Worm (Caenorhabditis elegans) whole organism, late embryonic: Measurements from ENCODE around the gene cht-5.

Experiments used
- C08G9.2 ChIP-seq: sonication (generic microtip); optimal IDR thresholded peaks from 2 replicates; lab custom pipeline; 2016; ENCODE audit warnings: mild to moderate bottlenecking, missing genetic modification characterization, moderate library complexity, missing compliant biosample characterization
- K02D7.2 ChIP-seq: sonication (generic microtip); optimal IDR thresholded peaks from 2 replicates; lab custom pipeline; 2017; ENCODE audit warnings: mild to moderate bottlenecking, missing genetic modification characterization, missing compliant biosample characterization
- K09A11.1 ChIP-seq: sonication (generic microtip); optimal IDR thresholded peaks from 2 replicates; lab custom pipeline; 2017; ENCODE audit warnings: antibody characterized with exemption, mild to moderate bottlenecking, missing genetic modification characterization, missing compliant biosample characterization; ENCODE audit not compliant: insufficient read depth
- T23F11.4 ChIP-seq: fragments of 200-800 bp; sonication (Bioruptor generic); optimal IDR thresholded peaks from 2 replicates; lab custom pipeline; 2018; ENCODE audit warnings: mild to moderate bottlenecking, missing genetic modification characterization, missing compliant biosample characterization
- Y22D7AL.16 ChIP-seq: sonication (generic microtip); optimal IDR thresholded peaks from 2 replicates; lab custom pipeline; 2016; ENCODE audit warnings: missing genetic modification characterization, missing compliant biosample characterization
- ama-1 ChIP-seq: fragments of 150-350 bp; optimal IDR thresholded peaks from 2 replicates; lab custom pipeline; 2014
- ceh-18 ChIP-seq: sonication (generic microtip); optimal IDR thresholded peaks from 2 replicates; lab custom pipeline; 2016; ENCODE audit warnings: missing genetic modification characterization, missing compliant biosample characterization
- ceh-2 ChIP-seq: sonication (generic microtip); optimal IDR thresholded peaks from 2 replicates; lab custom pipeline; 2016; ENCODE audit warnings: missing genotype, missing genetic modification characterization, missing compliant biosample characterization
- ceh-24 ChIP-seq: sonication (generic microtip); optimal IDR thresholded peaks from 2 replicates; lab custom pipeline; 2016; ENCODE audit warnings: mild to moderate bottlenecking, missing genetic modification characterization, missing compliant biosample characterization
- ceh-45 ChIP-seq: fragments of 200-800 bp; sonication (Bioruptor generic); IDR thresholded peaks from 2 replicates; pipeline ENCODE4 v1.3.6; 2022; ENCODE audit warnings: missing genetic modification reagents, missing genetic modification characterization, missing compliant biosample characterization
- ceh-48 ChIP-seq: sonication (generic microtip); optimal IDR thresholded peaks from 2 replicates; lab custom pipeline; 2016; ENCODE audit warnings: missing genetic modification characterization, inconsistent platforms, missing compliant biosample characterization
- ceh-6 ChIP-seq: fragments of 200-800 bp; sonication (Bioruptor generic); optimal IDR thresholded peaks from 2 replicates; lab custom pipeline; 2018; ENCODE audit warnings: mild to moderate bottlenecking, missing genetic modification characterization, missing compliant biosample characterization
- che-1 ChIP-seq: sonication (generic microtip); optimal IDR thresholded peaks from 2 replicates; lab custom pipeline; 2016; ENCODE audit warnings: mild to moderate bottlenecking, missing genetic modification characterization, missing compliant biosample characterization
- elt-2 ChIP-seq: sonication (generic microtip); optimal IDR thresholded peaks from 2 replicates; lab custom pipeline; 2016; ENCODE audit warnings: missing genetic modification reagents, missing genetic modification characterization, missing compliant biosample characterization
- elt-4 ChIP-seq: sonication (generic microtip); optimal IDR thresholded peaks from 2 replicates; lab custom pipeline; 2016; ENCODE audit warnings: missing genetic modification characterization, missing compliant biosample characterization
- ets-4 ChIP-seq: sonication (generic microtip); optimal IDR thresholded peaks from 2 replicates; lab custom pipeline; 2016; ENCODE audit warnings: missing genetic modification characterization, missing compliant biosample characterization
- fkh-10 ChIP-seq: fragments of 150-350 bp; optimal IDR thresholded peaks from 2 replicates; lab custom pipeline; 2014; ENCODE audit warnings: missing biosample characterization, missing genetic modification reagents, missing genetic modification characterization
- fkh-6 ChIP-seq: sonication (generic microtip); optimal IDR thresholded peaks from 2 replicates; lab custom pipeline; 2016; ENCODE audit warnings: missing genetic modification characterization, missing compliant biosample characterization
- hlh-13 ChIP-seq: fragments of 200-800 bp; sonication (Bioruptor generic); optimal IDR thresholded peaks from 2 replicates; lab custom pipeline; 2018; ENCODE audit warnings: mild to moderate bottlenecking, missing genetic modification characterization, missing compliant biosample characterization
- lim-6 ChIP-seq: sonication (generic microtip); optimal IDR thresholded peaks from 2 replicates; lab custom pipeline; 2016; ENCODE audit warnings: missing genetic modification characterization, missing compliant biosample characterization
- mec-3 ChIP-seq: sonication (generic microtip); optimal IDR thresholded peaks from 2 replicates; lab custom pipeline; 2016; ENCODE audit warnings: borderline replicate concordance, missing genetic modification characterization, missing compliant biosample characterization
- nhr-232 ChIP-seq: sonication (generic microtip); optimal IDR thresholded peaks from 2 replicates; lab custom pipeline; 2016; ENCODE audit warnings: missing genetic modification characterization, missing compliant biosample characterization
- pha-2 ChIP-seq: sonication (generic microtip); optimal IDR thresholded peaks from 2 replicates; lab custom pipeline; 2017; ENCODE audit warnings: mild to moderate bottlenecking, missing genetic modification characterization, missing compliant biosample characterization
- pqm-1 ChIP-seq: sonication (generic microtip); optimal IDR thresholded peaks from 2 replicates; lab custom pipeline; 2016; ENCODE audit warnings: missing genetic modification characterization, missing compliant biosample characterization
- rnt-1 ChIP-seq: sonication (generic microtip); optimal IDR thresholded peaks from 2 replicates; lab custom pipeline; 2016; ENCODE audit warnings: missing genetic modification characterization, missing compliant biosample characterization
- sdc-2 ChIP-seq: sonication (generic microtip); optimal IDR thresholded peaks from 2 replicates; lab custom pipeline; 2016; ENCODE audit warnings: missing genotype, missing genetic modification characterization, missing compliant biosample characterization
- sox-4 ChIP-seq: sonication (generic microtip); optimal IDR thresholded peaks from 2 replicates; lab custom pipeline; 2017; ENCODE audit warnings: mild to moderate bottlenecking, missing genetic modification characterization, inconsistent platforms, missing compliant biosample characterization
- unc-3 ChIP-seq, 2 experiments: fragments of 200-800 bp in 1 of 2; sonication (Bioruptor generic) in 1 of 2; sonication (generic microtip) in 1 of 2; conservative IDR thresholded peaks in 1 of 2; optimal IDR thresholded peaks in 1 of 2; 2 replicates each; pipeline versions ENCODE4 v1.3.6 to Lab custom; 2016 to 2022; ENCODE audit warnings: missing compliant biosample characterization in 2 of 2, missing genetic modification characterization in 2 of 2, missing genetic modification reagents in 1 of 2
- unc-55 ChIP-seq: sonication (generic microtip); optimal IDR thresholded peaks from 2 replicates; lab custom pipeline; 2017; ENCODE audit warnings: missing biosample characterization, missing genetic modification reagents, missing genetic modification characterization
- ztf-16 ChIP-seq: sonication (generic microtip); optimal IDR thresholded peaks from 2 replicates; lab custom pipeline; 2017; ENCODE audit warnings: missing genetic modification characterization, missing compliant biosample characterization

The cht-5 gene

DNA sequence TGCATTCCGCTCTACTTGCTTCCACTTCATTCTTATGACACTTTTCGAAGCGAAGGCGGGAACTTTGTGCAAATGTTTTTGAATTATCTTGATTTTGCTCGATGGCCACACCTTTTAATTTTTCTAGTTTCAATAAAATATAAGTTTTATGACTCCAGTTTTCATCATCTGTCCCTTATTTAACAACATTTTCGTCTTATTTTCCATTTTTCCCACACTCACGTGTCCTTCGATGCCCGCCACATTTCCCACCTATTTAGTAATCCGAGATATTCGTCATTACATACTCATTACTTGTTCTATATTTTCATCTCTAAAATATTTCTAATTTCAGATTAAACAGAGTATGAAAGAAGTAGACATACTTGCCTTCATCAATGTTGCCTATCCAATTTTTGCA lies 20.1 kb upstream of the cht-5 start, which contains the start of gene srd-49:
srd-49 (plus strand) TSS at position 301 of the 400 bp plus-strand sequence.
- TF ChIP-seq rnt-1, result no peak
- TF ChIP-seq elt-4, result no peak
- TF ChIP-seq unc-55 (GFP tag; lab: Kevin White, UChicago), result no peak
- TF ChIP-seq fkh-10 (GFP tag; lab: Kevin White, UChicago), result no peak
- TF ChIP-seq ceh-18 (tag; lab: Kevin White, UChicago), result no peak
- no peak for TF ChIP-seq K09A11.1 (tag; lab: Kevin White, UChicago)
- no peak for TF ChIP-seq unc-3 (GFP tag; conservative IDR thresholded peaks at IDR 0.05; lab: Robert Waterston, UW)
- TF ChIP-seq unc-3 (tag; optimal IDR thresholded peaks at IDR 0.05; lab: Kevin White, UChicago), result no peak
- TF ChIP-seq K02D7.2 (tag; lab: Kevin White, UChicago), result no peak
- no peak for TF ChIP-seq pha-2 (tag; lab: Kevin White, UChicago)
- no peak for TF ChIP-seq sox-4 (tag; lab: Kevin White, UChicago)

DNA sequence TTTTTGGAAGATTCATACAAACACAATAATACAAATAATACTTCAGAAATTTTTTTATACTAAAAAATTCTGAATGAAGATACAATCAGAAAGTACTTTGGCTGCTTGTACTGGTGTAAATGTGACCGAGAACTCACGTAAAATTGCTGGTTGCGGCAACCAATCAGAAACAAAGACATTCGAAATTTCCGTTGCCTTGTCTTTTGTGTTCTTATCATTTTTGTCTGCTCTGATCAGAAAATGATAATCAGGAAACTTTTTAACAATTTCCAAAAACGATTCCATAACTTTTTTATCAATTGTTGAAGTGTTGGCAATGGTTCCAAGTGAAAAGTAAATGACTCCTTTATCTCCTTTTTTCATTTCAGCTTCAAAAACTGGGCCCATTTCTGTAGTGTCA lies 17.5 kb upstream of the cht-5 start:
- TF ChIP-seq hlh-13 (GFP tag; lab: Kevin White, UChicago) (no peak), ceh-6 (GFP tag; lab: Kevin White, UChicago) (no peak), ama-1 (lab: Kevin White, UChicago) (no peak), ceh-2 (no peak), elt-2 (tag; lab: Kevin White, UChicago) (peak; percentile 17)

DNA sequence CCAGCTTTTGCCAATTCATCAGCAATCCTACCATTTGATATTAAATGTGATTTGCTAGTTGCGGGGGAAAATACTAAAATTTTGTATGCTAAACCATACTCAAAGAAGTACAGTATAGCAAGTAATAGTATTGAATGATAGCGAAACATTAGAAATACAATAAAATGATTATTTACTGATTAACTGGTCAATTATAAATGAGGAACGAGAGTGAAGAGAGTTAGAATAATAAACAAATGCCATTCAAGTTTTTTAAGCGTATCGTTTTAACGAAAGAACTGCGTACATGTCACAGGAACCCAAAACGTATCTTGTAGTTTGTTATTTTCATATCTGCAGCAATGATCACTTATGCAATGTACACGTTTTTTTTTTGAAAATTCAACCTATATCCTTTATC lies 16.0 kb upstream of the cht-5 start, which contains the start of gene ugt-47:
ugt-47 (minus strand) TSS at position 169 of the 400 bp plus-strand sequence.
- no peak for TF ChIP-seq C08G9.2 (tag; lab: Kevin White, UChicago)
- TF ChIP-seq mec-3 (tag; lab: Kevin White, UChicago), result no peak
- TF ChIP-seq ceh-48 (tag; lab: Kevin White, UChicago), result no peak
- TF ChIP-seq elt-2 (tag; lab: Kevin White, UChicago), result no peak
- TF ChIP-seq rnt-1, result no peak

DNA sequence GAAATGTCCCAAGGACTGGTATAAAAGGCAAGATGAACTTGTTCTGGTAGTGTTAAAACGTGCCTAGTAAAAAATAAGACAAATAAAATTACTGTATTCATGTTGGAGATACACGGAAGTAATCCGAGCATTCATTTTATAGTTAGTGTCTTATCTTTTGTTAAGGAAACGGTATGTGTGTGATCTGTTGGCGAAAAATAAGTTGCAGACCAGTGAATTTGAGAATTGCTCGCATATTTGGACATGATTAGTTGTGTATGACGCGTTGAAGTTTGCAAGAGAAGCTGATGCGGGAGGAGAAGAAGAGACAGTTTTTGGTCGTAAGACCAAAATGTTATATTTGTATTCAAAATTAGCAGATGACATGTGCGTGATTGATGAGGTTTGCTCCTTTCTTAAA lies 12.5 kb upstream of the cht-5 start, which contains the start of gene C08B6.14:
C08B6.14 (minus strand) TSS at position 101 of the 400 bp plus-strand sequence.
- TF ChIP-seq sox-4 (tag; lab: Kevin White, UChicago) (no peak), che-1 (tag; lab: Kevin White, UChicago) (no peak), unc-55 (GFP tag; lab: Kevin White, UChicago) (no peak), ceh-45 (GFP tag; lab: Robert Waterston, UW) (no peak), nhr-232 (tag; lab: Kevin White, UChicago) (no peak), K02D7.2 (tag; lab: Kevin White, UChicago) (no peak), K09A11.1 (tag; lab: Kevin White, UChicago) (no peak), Y22D7AL.16 (tag; lab: Kevin White, UChicago) (no peak), sdc-2 (tag; lab: Kevin White, UChicago) (no peak), fkh-6 (tag; lab: Kevin White, UChicago) (no peak), pha-2 (tag; lab: Kevin White, UChicago) (no peak), ztf-16 (tag; lab: Kevin White, UChicago) (no peak), ama-1 (lab: Kevin White, UChicago) (no peak), ceh-24 (tag; lab: Kevin White, UChicago) (no peak)

DNA sequence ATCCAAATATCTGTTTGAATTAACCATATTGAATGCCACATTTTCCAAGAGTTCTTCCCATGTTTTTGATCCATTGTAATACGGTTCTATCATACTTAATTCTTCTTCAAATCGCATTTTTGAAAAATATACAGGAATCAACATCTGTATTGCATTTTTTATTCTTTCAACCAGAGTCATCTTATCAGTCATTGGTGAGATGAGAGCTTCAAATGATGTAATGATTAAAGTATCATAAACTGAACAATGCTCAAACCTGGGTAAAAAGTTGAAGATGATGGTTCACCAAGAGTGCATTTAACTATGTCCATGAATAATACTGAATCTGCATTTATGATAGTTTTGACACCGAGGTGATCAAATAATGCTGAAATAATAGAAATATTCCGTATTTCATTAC lies 10.6 kb upstream of the cht-5 start:
- TF ChIP-seq lim-6 (tag; lab: Kevin White, UChicago) (no peak), ets-4 (no peak)

DNA sequence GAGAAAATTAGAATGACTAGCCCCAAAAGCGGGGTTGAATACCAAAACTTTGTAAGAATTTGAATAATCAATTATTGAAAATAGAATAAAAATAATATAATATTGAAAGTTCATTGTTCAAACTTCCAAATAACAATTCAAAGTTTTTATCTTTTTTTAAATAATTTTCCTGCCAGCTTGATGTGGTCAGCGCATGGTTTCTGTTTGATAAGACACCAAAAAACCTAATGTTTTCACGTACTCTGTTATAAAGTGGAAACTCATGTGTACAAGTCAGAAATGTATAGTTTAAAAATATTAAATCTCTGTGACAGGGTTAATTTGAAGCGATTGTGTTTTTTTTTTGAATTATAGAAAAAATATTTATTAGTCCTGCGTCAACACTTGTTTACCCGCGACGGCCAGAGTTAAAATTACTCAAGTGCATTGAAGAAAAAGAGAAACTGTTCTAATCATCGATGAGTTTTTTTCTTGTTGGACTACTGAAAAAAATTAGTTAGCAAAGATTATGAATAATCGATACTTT lies 9.6 kb upstream of the cht-5 start, which contains the start of gene ugt-17:
ugt-17 (minus strand) TSS at position 180 of the 526 bp plus-strand sequence.
- TF ChIP-seq T23F11.4 (no peak), nhr-232 (tag; lab: Kevin White, UChicago) (no peak), Y22D7AL.16 (tag; lab: Kevin White, UChicago) (no peak), ceh-6 (GFP tag; lab: Kevin White, UChicago) (no peak), pqm-1 (tag; lab: Kevin White, UChicago) (no peak), unc-55 (GFP tag; lab: Kevin White, UChicago) (no peak), hlh-13 (GFP tag; lab: Kevin White, UChicago) (no peak)
